Fruit fly (Drosophila melanogaster): Measurements from ENCODE around the gene CG5854.

The CG5854 gene

dm6 chr3R:23900092-23900491, 33.6 kb upstream of the CG5854 start:
- no peak for TF ChIP-seq psq (optimal IDR thresholded peaks at IDR 0.05)
- TF ChIP-seq ttk (optimal IDR thresholded peaks at IDR 0.05), result no peak
- no peak for TF ChIP-seq insv (optimal IDR thresholded peaks at IDR 0.05)
- TF ChIP-seq Myc (optimal IDR thresholded peaks at IDR 0.05), result no peak
- TF ChIP-seq Sin3A (optimal IDR thresholded peaks at IDR 0.05), result no peak
- TF ChIP-seq h (optimal IDR thresholded peaks at IDR 0.05), result no peak

- TF ChIP-seq h (optimal IDR thresholded peaks at IDR 0.05) (no peak), ttk (optimal IDR thresholded peaks at IDR 0.05) (no peak), insv (optimal IDR thresholded peaks at IDR 0.05) (no peak), psq (optimal IDR thresholded peaks at IDR 0.05) (no peak), Sin3A (optimal IDR thresholded peaks at IDR 0.05) (no peak), Myc (optimal IDR thresholded peaks at IDR 0.05) (no peak)
These were observed 31.7 kb upstream of the CG5854 start for dm6 chr3R:23902034-23902433.

dm6 chr3R:23902557-23902956, 31.2 kb upstream of the CG5854 start:
- no peak for TF ChIP-seq h (optimal IDR thresholded peaks at IDR 0.05)
- TF ChIP-seq ttk (optimal IDR thresholded peaks at IDR 0.05), result no peak
- no peak for TF ChIP-seq psq (optimal IDR thresholded peaks at IDR 0.05)
- no peak for TF ChIP-seq Myc (optimal IDR thresholded peaks at IDR 0.05)
- TF ChIP-seq insv (optimal IDR thresholded peaks at IDR 0.05), result no peak
- no peak for TF ChIP-seq Sin3A (optimal IDR thresholded peaks at IDR 0.05)

- TF ChIP-seq insv (optimal IDR thresholded peaks at IDR 0.05) (no peak), Myc (optimal IDR thresholded peaks at IDR 0.05) (no peak), Sin3A (optimal IDR thresholded peaks at IDR 0.05) (no peak), ttk (optimal IDR thresholded peaks at IDR 0.05) (no peak), h (optimal IDR thresholded peaks at IDR 0.05) (no peak), psq (optimal IDR thresholded peaks at IDR 0.05) (no peak)
These were observed 30.3 kb upstream of the CG5854 start for dm6 chr3R:23903425-23903824.

- no peak for TF ChIP-seq Myc (optimal IDR thresholded peaks at IDR 0.05)
- TF ChIP-seq Sin3A (optimal IDR thresholded peaks at IDR 0.05), result no peak
- no peak for TF ChIP-seq h (optimal IDR thresholded peaks at IDR 0.05)
- no peak for TF ChIP-seq ttk (optimal IDR thresholded peaks at IDR 0.05)
- no peak for TF ChIP-seq psq (optimal IDR thresholded peaks at IDR 0.05)
- no peak for TF ChIP-seq insv (optimal IDR thresholded peaks at IDR 0.05)
These were observed 24.3 kb upstream of the CG5854 start for dm6 chr3R:23909347-23909862.

dm6 chr3R:23910260-23910887, 23.3 kb upstream of the CG5854 start:
- TF ChIP-seq Myc (optimal IDR thresholded peaks at IDR 0.05) (no peak), Sin3A (optimal IDR thresholded peaks at IDR 0.05) (no peak), psq (optimal IDR thresholded peaks at IDR 0.05) (no peak), insv (optimal IDR thresholded peaks at IDR 0.05) (no peak), h (optimal IDR thresholded peaks at IDR 0.05) (no peak), ttk (optimal IDR thresholded peaks at IDR 0.05) (no peak)

- no peak for TF ChIP-seq Sin3A (optimal IDR thresholded peaks at IDR 0.05)
- TF ChIP-seq Myc (optimal IDR thresholded peaks at IDR 0.05), result no peak
- TF ChIP-seq insv (optimal IDR thresholded peaks at IDR 0.05), result no peak
- no peak for TF ChIP-seq ttk (optimal IDR thresholded peaks at IDR 0.05)
- no peak for TF ChIP-seq h (optimal IDR thresholded peaks at IDR 0.05)
- no peak for TF ChIP-seq psq (optimal IDR thresholded peaks at IDR 0.05)
These were observed 22.5 kb upstream of the CG5854 start for dm6 chr3R:23911073-23911690.

dm6 chr3R:23912349-23912748, 21.4 kb upstream of the CG5854 start:
- no peak for TF ChIP-seq h (optimal IDR thresholded peaks at IDR 0.05)
- TF ChIP-seq ttk (optimal IDR thresholded peaks at IDR 0.05), result no peak
- no peak for TF ChIP-seq insv (optimal IDR thresholded peaks at IDR 0.05)
- TF ChIP-seq psq (optimal IDR thresholded peaks at IDR 0.05), result no peak
- TF ChIP-seq Sin3A (optimal IDR thresholded peaks at IDR 0.05), result no peak
- no peak for TF ChIP-seq Myc (optimal IDR thresholded peaks at IDR 0.05)

- TF ChIP-seq Sin3A (optimal IDR thresholded peaks at IDR 0.05) (no peak), insv (optimal IDR thresholded peaks at IDR 0.05) (no peak), psq (optimal IDR thresholded peaks at IDR 0.05) (no peak), h (optimal IDR thresholded peaks at IDR 0.05) (no peak), ttk (optimal IDR thresholded peaks at IDR 0.05) (no peak), Myc (optimal IDR thresholded peaks at IDR 0.05) (no peak)
These were observed 19.2 kb upstream of the CG5854 start for dm6 chr3R:23914415-23915041.

- TF ChIP-seq insv (optimal IDR thresholded peaks at IDR 0.05) (no peak), Myc (optimal IDR thresholded peaks at IDR 0.05) (no peak), Sin3A (optimal IDR thresholded peaks at IDR 0.05) (no peak)
These were observed 18.7 kb upstream of the CG5854 start for dm6 chr3R:23915042-23915428.

- TF ChIP-seq psq (optimal IDR thresholded peaks at IDR 0.05) (no peak), ttk (optimal IDR thresholded peaks at IDR 0.05) (no peak), insv (optimal IDR thresholded peaks at IDR 0.05) (no peak), Sin3A (optimal IDR thresholded peaks at IDR 0.05) (no peak), Myc (optimal IDR thresholded peaks at IDR 0.05) (no peak)
These were observed 17.7 kb upstream of the CG5854 start for dm6 chr3R:23915967-23916366.

- TF ChIP-seq Sin3A (optimal IDR thresholded peaks at IDR 0.05), result no peak
- TF ChIP-seq Myc (optimal IDR thresholded peaks at IDR 0.05), result no peak
- no peak for TF ChIP-seq insv (optimal IDR thresholded peaks at IDR 0.05)
- no peak for TF ChIP-seq ttk (optimal IDR thresholded peaks at IDR 0.05)
- TF ChIP-seq psq (optimal IDR thresholded peaks at IDR 0.05), result no peak
- no peak for TF ChIP-seq h (optimal IDR thresholded peaks at IDR 0.05)
These were observed 14.3 kb upstream of the CG5854 start for dm6 chr3R:23919366-23919765.

Measured in Kc167 (cell line).